Worm (Caenorhabditis elegans): ENCODE data around the gene clpf-1.
A peak's percentile ranks its signal among the peaks of the same experiment; 100 is the strongest.

- no peak for TF ChIP-seq him-1 (tag; optimal IDR thresholded peaks at IDR 0.05)
- TF ChIP-seq W03F9.2 (tag; optimal IDR thresholded peaks at IDR 0.05) = peak; percentile 28
- TF ChIP-seq dao-5 (tag; optimal IDR thresholded peaks at IDR 0.05) = no peak
Observed at ce11 chrIII:3398485-3398884, 942 bp downstream of the clpf-1 start.
